Worm (Caenorhabditis elegans) whole organism, early embryonic: ENCODE measurements around the gene ZC412.10.

Experiments
- ama-1 ChIP-seq: fragments of 150-350 bp; optimal IDR thresholded peaks from 2 replicates; lab custom pipeline; 2014
- flt-1 ChIP-seq: fragments of 200-800 bp; sonication (Bioruptor generic); IDR thresholded peaks from 2 replicates; pipeline ENCODE4 v1.3.6; 2022; ENCODE audit warnings: missing genetic modification characterization, missing compliant biosample characterization
- tbx-11 ChIP-seq: fragments of 200-800 bp; sonication (Bioruptor generic); IDR thresholded peaks from 2 replicates; pipeline ENCODE4 v1.3.6; 2022; ENCODE audit warnings: missing genetic modification characterization, missing compliant biosample characterization
- tbx-37 ChIP-seq: fragments of 200-800 bp; sonication (Bioruptor generic); conservative IDR thresholded peaks from 2 replicates; pipeline ENCODE4 v1.3.6; 2022; ENCODE audit warnings: missing genetic modification reagents, missing genetic modification characterization, missing compliant biosample characterization

DNA sequence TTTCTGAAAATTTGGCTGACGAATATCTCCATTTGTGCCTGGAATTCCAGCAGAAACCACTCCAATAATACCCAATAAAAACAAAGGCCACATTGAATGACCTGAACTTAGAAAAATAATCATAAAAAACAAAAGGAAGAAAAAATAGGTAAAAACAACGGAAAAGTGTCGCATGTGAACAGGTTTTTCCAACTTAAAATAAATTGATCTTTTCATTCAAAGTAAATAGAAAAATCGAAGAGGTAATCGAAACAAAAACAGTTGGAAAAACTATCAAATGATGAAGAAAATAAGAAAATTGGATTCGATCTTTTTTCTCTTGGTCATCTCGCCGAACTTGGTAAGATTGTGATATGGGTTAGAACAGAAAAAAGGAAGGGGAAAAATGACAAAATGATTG is 44.9 kb upstream of the ZC412.10 start, which contains the start of gene zmp-4:
- TF ChIP-seq tbx-37 (GFP tag; lab: Robert Waterston, UW): no peak
- TF ChIP-seq ama-1 (lab: Kevin White, UChicago): no peak
- no peak for TF ChIP-seq flt-1
- TF ChIP-seq tbx-11 (GFP tag; lab: Robert Waterston, UW): no peak
